Fruit fly (Drosophila melanogaster): ENCODE measurements around the gene yip2.

Gene yip2

DNA sequence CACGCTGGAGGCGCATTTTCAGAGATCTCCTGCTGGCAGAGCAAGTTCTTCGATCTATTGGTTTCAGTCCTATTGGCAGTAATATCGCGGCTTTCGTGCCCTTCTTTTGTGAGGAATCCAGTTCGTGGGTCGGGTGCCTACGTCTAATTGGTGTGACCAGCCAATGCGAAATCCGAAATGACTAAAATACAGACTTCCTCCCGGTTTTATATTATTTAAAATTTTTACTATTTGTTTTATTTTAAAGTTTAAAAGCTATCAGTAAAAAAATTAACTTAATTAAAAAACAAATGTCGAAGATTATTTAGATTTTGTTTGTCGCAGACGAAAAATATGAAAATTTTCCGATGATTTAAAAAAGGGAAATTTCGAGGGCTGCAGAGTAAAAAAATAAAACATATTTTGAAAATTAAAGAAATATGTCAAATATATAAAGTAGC lies 48.6 kb downstream of the yip2 start, which contains the start of gene CG5850:
Gene CG5850 (minus strand): TSS at position 347 of the 440 bp plus-strand sequence.
- TF ChIP-seq foxo (GFP tag; optimal IDR thresholded peaks at IDR 0.05): peak in 1 of 2 experiments; percentile 14
- TF ChIP-seq Sp1 (GFP tag; optimal IDR thresholded peaks at IDR 0.05): peak; percentile 42
- TF ChIP-seq OdsH (GFP tag; optimal IDR thresholded peaks at IDR 0.05): no peak
- peak; percentile 24 for TF ChIP-seq HLH106 (tag; optimal IDR thresholded peaks at IDR 0.05)
- peak; percentile 61 for TF ChIP-seq rgr (GFP tag; optimal IDR thresholded peaks at IDR 0.05)

All from whole organism, wandering third instar larva.